Worm (Caenorhabditis elegans) whole organism, midembryonic: ENCODE results near the gene arcp-1.

Experiments used
- T22C8.4 ChIP-seq: fragments of 200-800 bp; sonication (Bioruptor generic); IDR thresholded peaks from 2 replicates; pipeline ENCODE4 v1.3.6; 2022; ENCODE audit warnings: missing genetic modification characterization, missing compliant biosample characterization
- cog-1 ChIP-seq: sonication (generic microtip); optimal IDR thresholded peaks from 2 replicates; lab custom pipeline; 2016; ENCODE audit warnings: missing genetic modification characterization, missing compliant biosample characterization
- flt-1 ChIP-seq: fragments of 200-800 bp; sonication (Bioruptor generic); IDR thresholded peaks from 2 replicates; pipeline ENCODE4 v1.3.6; 2022; ENCODE audit warnings: missing genetic modification characterization, missing compliant biosample characterization
- klf-2 ChIP-seq: fragments of 200-800 bp; sonication (Bioruptor generic); conservative IDR thresholded peaks from 2 replicates; pipeline ENCODE4 v1.3.6; 2022; ENCODE audit warnings: missing genetic modification reagents, missing genetic modification characterization, missing compliant biosample characterization
- med-1 ChIP-seq: sonication (generic microtip); optimal IDR thresholded peaks from 2 replicates; lab custom pipeline; 2017; ENCODE audit warnings: missing genetic modification characterization, mild to moderate bottlenecking, missing compliant biosample characterization, antibody characterized with exemption, missing genetic modification reagents; ENCODE audit not compliant: insufficient read depth
- ref-1 ChIP-seq: fragments of 200-800 bp; sonication (Bioruptor generic); conservative IDR thresholded peaks from 2 replicates; pipeline ENCODE4 v1.3.6; 2022; ENCODE audit warnings: missing genetic modification reagents, missing genetic modification characterization, missing compliant biosample characterization
- tab-1 ChIP-seq: fragments of 200-800 bp; sonication (Bioruptor generic); IDR thresholded peaks from 2 replicates; pipeline ENCODE4 v1.3.6; 2022; ENCODE audit warnings: missing genetic modification characterization, missing compliant biosample characterization
- ztf-23 ChIP-seq: fragments of 200-800 bp; sonication (Bioruptor generic); IDR thresholded peaks from 2 replicates; pipeline ENCODE4 v1.3.6; 2022; ENCODE audit warnings: missing genetic modification reagents, missing genetic modification characterization, missing compliant biosample characterization
- ztf-29 ChIP-seq: fragments of 200-800 bp; sonication (Bioruptor generic); IDR thresholded peaks from 2 replicates; pipeline ENCODE4 v1.3.6; 2022; ENCODE audit warnings: missing genetic modification reagents, missing genetic modification characterization, missing compliant biosample characterization

DNA sequence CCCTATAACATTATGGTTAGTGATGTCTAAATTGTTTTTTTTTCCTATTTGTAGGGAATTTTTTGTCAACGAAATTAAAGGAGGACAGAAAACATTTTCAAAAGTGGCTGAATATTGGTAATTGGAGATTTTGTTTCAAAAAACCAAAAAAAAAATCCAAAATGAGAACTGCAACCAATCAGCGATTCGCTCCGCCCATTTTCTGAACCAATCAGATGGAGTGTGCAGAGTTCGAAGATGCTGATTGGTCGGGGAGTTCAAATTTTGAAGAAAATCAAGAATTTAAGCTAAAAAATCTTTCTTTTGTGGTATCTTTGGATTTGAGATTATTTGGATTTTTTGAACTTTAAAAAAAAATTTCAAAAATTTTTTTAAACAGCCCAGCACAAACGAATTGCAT is 39.2 kb upstream of the arcp-1 start:
- TF ChIP-seq med-1 (GFP tag; lab: Kevin White, UChicago) (no peak), ztf-23 (GFP tag; lab: Robert Waterston, UW) (no peak), tab-1 (no peak), flt-1 (GFP tag; lab: Robert Waterston, UW) (no peak), cog-1 (tag; lab: Kevin White, UChicago) (no peak), T22C8.4 (GFP tag; lab: Robert Waterston, UW) (no peak), ref-1 (no peak), ztf-29 (GFP tag; lab: Robert Waterston, UW) (no peak), klf-2 (GFP tag; lab: Robert Waterston, UW) (no peak)
